Worm (Caenorhabditis elegans): ENCODE results near the gene scav-4.

DNA sequence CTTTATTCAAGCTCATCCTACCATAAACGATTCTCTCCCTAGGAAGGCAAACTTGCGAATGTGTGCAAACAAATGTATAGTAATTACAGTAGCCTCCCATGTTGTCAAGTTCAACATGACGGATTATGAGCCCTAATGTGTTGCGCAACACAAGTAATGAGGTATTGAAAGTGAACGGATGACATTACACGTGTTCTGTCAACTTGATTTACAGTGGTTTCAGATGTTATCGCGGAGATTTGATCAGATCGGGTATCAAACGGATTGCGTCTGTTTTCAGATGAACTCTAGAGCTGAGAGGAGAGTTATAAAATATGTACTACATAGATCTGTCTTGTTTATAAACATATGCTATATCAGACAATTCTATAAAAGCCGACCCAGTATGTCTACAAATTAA, 20.7 kb downstream of the scav-4 start:
- no peak for TF ChIP-seq nhr-21 (tag; optimal IDR thresholded peaks at IDR 0.05)
- no peak for TF ChIP-seq ztf-4 (tag; optimal IDR thresholded peaks at IDR 0.05)
- no peak for TF ChIP-seq skn-1 (tag; optimal IDR thresholded peaks at IDR 0.05)
- TF ChIP-seq nhr-11 (tag; optimal IDR thresholded peaks at IDR 0.05): no peak
- TF ChIP-seq nhr-25 (tag; optimal IDR thresholded peaks at IDR 0.05): peak; percentile 4
- TF ChIP-seq ceh-16 (tag; optimal IDR thresholded peaks at IDR 0.05): no peak
- TF ChIP-seq ztf-11 (tag; optimal IDR thresholded peaks at IDR 0.05): no peak
- no peak for TF ChIP-seq lin-39 (tag; optimal IDR thresholded peaks at IDR 0.05)
- TF ChIP-seq unc-62 (GFP tag; optimal IDR thresholded peaks at IDR 0.05): no peak
- TF ChIP-seq blmp-1 (tag; optimal IDR thresholded peaks at IDR 0.05; ENCODE audit: insufficient read depth): no peak
- TF ChIP-seq fos-1 (tag; optimal IDR thresholded peaks at IDR 0.05): no peak
- no peak for TF ChIP-seq nhr-77 (tag; optimal IDR thresholded peaks at IDR 0.05)

Data from whole organism, L2 larva.